Fruit fly (Drosophila melanogaster) Kc167 (cell line): ENCODE data around the gene Art8.

Experiments
- Myc ChIP-seq: fragments of >200 bp; optimal IDR thresholded peaks from 2 replicates; lab custom pipeline; 2017; ENCODE audit warnings: missing external identifiers
- Sin3A ChIP-seq: fragments of >200 bp; optimal IDR thresholded peaks from 2 replicates; lab custom pipeline; 2018; ENCODE audit warnings: missing external identifiers
- h ChIP-seq: fragments of >200 bp; optimal IDR thresholded peaks from 3 replicates; lab custom pipeline; 2018; ENCODE audit warnings: missing external identifiers
- insv ChIP-seq: fragments of >200 bp; optimal IDR thresholded peaks from 3 replicates; lab custom pipeline; 2018; ENCODE audit warnings: missing external identifiers
- psq ChIP-seq: fragments of >200 bp; optimal IDR thresholded peaks from 2 replicates; lab custom pipeline; 2017; ENCODE audit warnings: missing external identifiers
- ttk ChIP-seq: sonication (Bioruptor generic); optimal IDR thresholded peaks from 2 replicates; lab custom pipeline; 2017; ENCODE audit warnings: missing external identifiers

Art8 gene

DNA sequence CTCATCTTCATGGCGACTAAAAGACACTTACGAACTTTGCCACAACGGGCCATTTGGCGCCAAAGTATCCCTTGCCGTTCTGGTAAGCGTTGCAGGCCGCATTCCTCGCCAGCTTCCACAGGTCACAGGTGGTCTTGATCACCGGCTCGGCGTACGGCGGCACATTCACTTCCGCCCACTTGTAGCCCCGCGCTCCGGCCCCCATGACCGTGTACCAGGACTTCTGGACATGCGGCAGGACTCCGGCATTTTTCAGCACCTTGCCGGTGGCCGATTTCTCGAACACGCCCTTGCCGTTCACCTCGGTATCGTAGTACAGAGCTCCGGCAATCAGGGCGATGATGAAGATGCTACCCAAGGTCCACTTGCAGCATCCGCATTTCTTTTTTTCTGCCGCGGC, 44.9 kb downstream of the Art8 start:
- TF ChIP-seq insv (lab: Kevin White, UChicago): no peak
- no peak for TF ChIP-seq h (lab: Kevin White, UChicago)
- TF ChIP-seq ttk (lab: Kevin White, UChicago): no peak
- no peak for TF ChIP-seq psq (lab: Kevin White, UChicago)
- TF ChIP-seq Myc (lab: Kevin White, UChicago): no peak
- no peak for TF ChIP-seq Sin3A (lab: Kevin White, UChicago)

dm6 chr2L:10964493-10964892, 46.4 kb downstream of the Art8 start:
- TF ChIP-seq Sin3A (lab: Kevin White, UChicago) (no peak), psq (lab: Kevin White, UChicago) (no peak), h (lab: Kevin White, UChicago) (no peak), insv (lab: Kevin White, UChicago) (no peak), Myc (lab: Kevin White, UChicago) (no peak), ttk (lab: Kevin White, UChicago) (no peak)

dm6 chr2L:10963979-10964378, 46.9 kb downstream of the Art8 start, which contains the start of gene dpr2:
Gene dpr2 (minus strand): TSS chr2L:10964153.
- no peak for TF ChIP-seq insv (lab: Kevin White, UChicago)
- TF ChIP-seq h (lab: Kevin White, UChicago): no peak
- TF ChIP-seq ttk (lab: Kevin White, UChicago): no peak
- TF ChIP-seq Sin3A (lab: Kevin White, UChicago): no peak
- no peak for TF ChIP-seq psq (lab: Kevin White, UChicago)
- no peak for TF ChIP-seq Myc (lab: Kevin White, UChicago)
